Fruit fly (Drosophila melanogaster) whole organism, embryonic: ENCODE measurements around the gene Strip.

Source experiments
- Ada2b ChIP-seq: fragments of 200-800 bp; sonication (Bioruptor generic); IDR thresholded peaks from 2 replicates; pipeline ENCODE4 v1.3.6; 2022; ENCODE audit warnings: missing biosample characterization, missing genetic modification characterization
- Bdp1 ChIP-seq: fragments of 200-800 bp; sonication (Bioruptor generic); optimal IDR thresholded peaks from 3 replicates; lab custom pipeline; 2016; ENCODE audit warnings: missing biosample characterization, missing genetic modification characterization
- BtbVII ChIP-seq: fragments of 200-800 bp; sonication (Bioruptor generic); optimal IDR thresholded peaks from 3 replicates; lab custom pipeline; 2017; ENCODE audit warnings: missing biosample characterization, mild to moderate bottlenecking, missing genetic modification characterization
- CG10321 ChIP-seq: fragments of 200-800 bp; sonication (Bioruptor generic); IDR thresholded peaks from 2 replicates; pipeline ENCODE4 v1.3.6; 2022; ENCODE audit warnings: missing biosample characterization, missing genetic modification characterization
- CG10979 ChIP-seq: fragments of 200-800 bp; sonication (Bioruptor generic); optimal IDR thresholded peaks from 2 replicates; lab custom pipeline; 2018; ENCODE audit warnings: missing biosample characterization, mild to moderate bottlenecking, missing genetic modification characterization, moderate library complexity
- CG12769 ChIP-seq: fragments of 200-800 bp; sonication (Bioruptor generic); optimal IDR thresholded peaks from 2 replicates; lab custom pipeline; 2019; ENCODE audit warnings: missing biosample characterization, mild to moderate bottlenecking, missing genetic modification characterization, moderate library complexity
- CG14050 ChIP-seq: fragments of 200-800 bp; sonication (Bioruptor generic); IDR thresholded peaks from 3 replicates; pipeline ENCODE4 v1.3.6; 2022; ENCODE audit warnings: missing biosample characterization, missing genetic modification characterization
- CG14965 ChIP-seq: fragments of 200-800 bp; sonication (Bioruptor generic); optimal IDR thresholded peaks from 2 replicates; lab custom pipeline; 2016; ENCODE audit warnings: missing biosample characterization, missing genetic modification characterization, borderline replicate concordance
- CG16813 ChIP-seq: fragments of 200-800 bp; sonication (Bioruptor generic); IDR thresholded peaks from 3 replicates; pipeline ENCODE4 v1.3.6; 2022; ENCODE audit warnings: missing biosample characterization, missing genetic modification characterization; ENCODE audit not compliant: partially characterized antibody
- CG16863 ChIP-seq: fragments of 200-800 bp; sonication (Bioruptor generic); optimal IDR thresholded peaks from 3 replicates; lab custom pipeline; 2016; ENCODE audit warnings: missing biosample characterization, missing genetic modification characterization
- CG1832 ChIP-seq: fragments of 200-800 bp; sonication (Bioruptor generic); optimal IDR thresholded peaks from 2 replicates; lab custom pipeline; 2017; ENCODE audit warnings: missing biosample characterization, mild to moderate bottlenecking, missing genetic modification characterization, inconsistent platforms
- CG2202 ChIP-seq: fragments of 200-800 bp; sonication (Bioruptor generic); optimal IDR thresholded peaks from 2 replicates; lab custom pipeline; 2018; ENCODE audit warnings: missing biosample characterization, mild to moderate bottlenecking, missing genetic modification characterization
- CG31224 ChIP-seq: fragments of 200-800 bp; sonication (Bioruptor generic); IDR thresholded peaks from 2 replicates; pipeline ENCODE4 v1.3.6; 2022; ENCODE audit warnings: missing biosample characterization, missing genetic modification characterization
- CG3163 ChIP-seq: fragments of 200-800 bp; sonication (Bioruptor generic); optimal IDR thresholded peaks from 3 replicates; lab custom pipeline; 2016; ENCODE audit warnings: missing biosample characterization, missing genetic modification characterization
- CG3838 ChIP-seq: fragments of 200-800 bp; sonication (Bioruptor generic); optimal IDR thresholded peaks from 3 replicates; lab custom pipeline; 2016; ENCODE audit warnings: missing biosample characterization, missing genetic modification characterization
- CG8281 ChIP-seq: fragments of 200-800 bp; sonication (Bioruptor generic); optimal IDR thresholded peaks from 2 replicates; lab custom pipeline; 2018; ENCODE audit warnings: missing biosample characterization, mild to moderate bottlenecking, missing genetic modification characterization, moderate library complexity
- CG8359 ChIP-seq: fragments of 200-800 bp; sonication (Bioruptor generic); optimal IDR thresholded peaks from 2 replicates; lab custom pipeline; 2017; ENCODE audit warnings: missing biosample characterization, mild to moderate bottlenecking, missing genetic modification characterization, borderline replicate concordance
- CG8478 ChIP-seq: fragments of >200 bp; optimal IDR thresholded peaks from 2 replicates; lab custom pipeline; 2018
- CTCF ChIP-seq: fragments of 200-800 bp; sonication (Bioruptor generic); optimal IDR thresholded peaks from 2 replicates; lab custom pipeline; 2017; ENCODE audit warnings: missing biosample characterization, mild to moderate bottlenecking, missing genetic modification characterization, moderate library complexity
- D19B ChIP-seq: fragments of 200-800 bp; sonication (Bioruptor generic); optimal IDR thresholded peaks from 2 replicates; lab custom pipeline; 2017; ENCODE audit warnings: missing biosample characterization, mild to moderate bottlenecking, missing genetic modification characterization
- ERR ChIP-seq: fragments of 200-800 bp; sonication (Bioruptor generic); optimal IDR thresholded peaks from 2 replicates; lab custom pipeline; 2016; ENCODE audit warnings: missing biosample characterization, missing genetic modification characterization
- Eip74EF ChIP-seq, 2 experiments: fragments of 200-800 bp in 1 of 2; fragments of >200 bp in 1 of 2; sonication (Bioruptor generic) in 1 of 2; optimal IDR thresholded peaks; 2 replicates each; lab custom pipeline; 2017 to 2019; ENCODE audit warnings: missing biosample characterization in 2 of 2, missing genetic modification characterization in 2 of 2, mild to moderate bottlenecking in 1 of 2, moderate library complexity in 1 of 2
- HHEX ChIP-seq: fragments of 200-800 bp; sonication (Bioruptor generic); optimal IDR thresholded peaks from 3 replicates; lab custom pipeline; 2017; ENCODE audit warnings: missing biosample characterization, mild to moderate bottlenecking, missing genetic modification characterization, missing genetic modification reagents
- HLH4C ChIP-seq: fragments of 200-800 bp; sonication (Bioruptor generic); IDR thresholded peaks from 3 replicates; pipeline ENCODE4 v1.3.6; 2022; ENCODE audit warnings: missing biosample characterization, missing genetic modification characterization; ENCODE audit not compliant: partially characterized antibody
- HmgZ ChIP-seq: fragments of 200-800 bp; sonication (Bioruptor generic); optimal IDR thresholded peaks from 2 replicates; lab custom pipeline; 2018; ENCODE audit warnings: missing biosample characterization, mild to moderate bottlenecking, missing genetic modification characterization
- Hr3 ChIP-seq: fragments of 200-800 bp; sonication (Bioruptor generic); optimal IDR thresholded peaks from 3 replicates; lab custom pipeline; 2016; ENCODE audit warnings: missing biosample characterization, missing genetic modification characterization
- Hsf ChIP-seq: fragments of 200-800 bp; sonication (Bioruptor generic); optimal IDR thresholded peaks from 3 replicates; lab custom pipeline; 2016; ENCODE audit warnings: missing biosample characterization, missing genetic modification characterization
- Mad ChIP-seq: fragments of 200-800 bp; sonication (Bioruptor generic); optimal IDR thresholded peaks from 2 replicates; lab custom pipeline; 2016; ENCODE audit warnings: missing biosample characterization, missing genetic modification characterization
- Meics ChIP-seq: fragments of 200-800 bp; sonication (Bioruptor generic); optimal IDR thresholded peaks from 2 replicates; lab custom pipeline; 2017; ENCODE audit warnings: missing biosample characterization, mild to moderate bottlenecking, missing genetic modification characterization
- NfI ChIP-seq: fragments of 200-800 bp; sonication (Bioruptor generic); optimal IDR thresholded peaks from 3 replicates; lab custom pipeline; 2018; ENCODE audit warnings: missing biosample characterization, mild to moderate bottlenecking, missing genetic modification characterization, moderate library complexity
- Rfx ChIP-seq: fragments of 200-800 bp; sonication (Bioruptor generic); IDR thresholded peaks from 2 replicates; pipeline ENCODE4 v1.3.6; 2022; ENCODE audit warnings: missing biosample characterization, missing genetic modification characterization
- Ssrp ChIP-seq: fragments of 200-800 bp; sonication (Bioruptor generic); optimal IDR thresholded peaks from 2 replicates; lab custom pipeline; 2018; ENCODE audit warnings: missing biosample characterization, mild to moderate bottlenecking, missing genetic modification characterization, moderate library complexity
- Stat92E ChIP-seq, 3 experiments: fragments of >200 bp in 2 of 3; fragments of 200-800 bp in 1 of 3; sonication (Bioruptor generic) in 1 of 3; optimal IDR thresholded peaks; 2 replicates each; lab custom pipeline; 2017 to 2019; ENCODE audit warnings: missing biosample characterization in 3 of 3, missing genetic modification characterization in 3 of 3, mild to moderate bottlenecking in 1 of 3, moderate library complexity in 1 of 3
- Vsx1 ChIP-seq: fragments of 200-800 bp; sonication (Bioruptor generic); optimal IDR thresholded peaks from 2 replicates; lab custom pipeline; 2017; ENCODE audit warnings: missing biosample characterization, mild to moderate bottlenecking, missing genetic modification characterization, missing genetic modification reagents
- amos ChIP-seq: fragments of 200-800 bp; sonication (Bioruptor generic); IDR thresholded peaks from 2 replicates; pipeline ENCODE4 v1.3.6; 2022; ENCODE audit warnings: missing biosample characterization, missing genetic modification characterization; ENCODE audit not compliant: partially characterized antibody
- ap ChIP-seq: fragments of 200-800 bp; sonication (Bioruptor generic); IDR thresholded peaks from 2 replicates; pipeline ENCODE4 v1.3.6; 2022; ENCODE audit warnings: missing biosample characterization, missing genetic modification characterization
- danr ChIP-seq: fragments of 200-800 bp; sonication (Bioruptor generic); IDR thresholded peaks from 2 replicates; pipeline ENCODE4 v1.3.6; 2022; ENCODE audit warnings: missing biosample characterization, missing genetic modification characterization
- dmrt11E ChIP-seq: fragments of 200-800 bp; sonication (Bioruptor generic); optimal IDR thresholded peaks from 3 replicates; lab custom pipeline; 2018; ENCODE audit warnings: missing biosample characterization, mild to moderate bottlenecking, missing genetic modification characterization, moderate library complexity
- gem ChIP-seq: fragments of 200-800 bp; sonication (Bioruptor generic); optimal IDR thresholded peaks from 2 replicates; lab custom pipeline; 2019; ENCODE audit warnings: missing biosample characterization, mild to moderate bottlenecking, missing genetic modification characterization, moderate library complexity
- her ChIP-seq: fragments of 200-800 bp; sonication (Bioruptor generic); optimal IDR thresholded peaks from 2 replicates; lab custom pipeline; 2016; ENCODE audit warnings: missing biosample characterization, missing genetic modification characterization
- klu ChIP-seq: fragments of 200-800 bp; sonication (Bioruptor generic); IDR thresholded peaks from 2 replicates; pipeline ENCODE4 v1.3.6; 2022; ENCODE audit warnings: missing biosample characterization, missing genetic modification characterization
- maf-S ChIP-seq: fragments of 200-800 bp; sonication (Bioruptor generic); optimal IDR thresholded peaks from 2 replicates; lab custom pipeline; 2016; ENCODE audit warnings: missing biosample characterization, missing genetic modification characterization
- pho ChIP-seq: fragments of 200-800 bp; sonication (Bioruptor generic); optimal IDR thresholded peaks from 2 replicates; lab custom pipeline; 2016; ENCODE audit warnings: missing biosample characterization, missing genetic modification characterization
- sr ChIP-seq: fragments of 200-800 bp; sonication (Bioruptor generic); IDR thresholded peaks from 3 replicates; pipeline ENCODE4 v1.3.6; 2022; ENCODE audit warnings: missing biosample characterization, missing genetic modification characterization
- sug ChIP-seq: fragments of 200-800 bp; optimal IDR thresholded peaks from 2 replicates; lab custom pipeline; 2019; ENCODE audit warnings: missing biosample characterization, mild to moderate bottlenecking, missing genetic modification characterization, moderate library complexity
- vfl ChIP-seq: fragments of 200-800 bp; sonication (Bioruptor generic); optimal IDR thresholded peaks from 2 replicates; lab custom pipeline; 2016; ENCODE audit warnings: missing biosample characterization, missing genetic modification characterization
- zen2 ChIP-seq: fragments of 200-800 bp; sonication (Bioruptor generic); IDR thresholded peaks from 3 replicates; pipeline ENCODE4 v1.3.6; 2022; ENCODE audit warnings: missing biosample characterization, missing genetic modification characterization; ENCODE audit not compliant: partially characterized antibody
- zf30C ChIP-seq: fragments of 200-800 bp; sonication (Bioruptor generic); optimal IDR thresholded peaks from 3 replicates; lab custom pipeline; 2018; ENCODE audit warnings: missing biosample characterization, mild to moderate bottlenecking, missing genetic modification characterization
- zfh2 ChIP-seq: fragments of 200-800 bp; sonication (Bioruptor generic); optimal IDR thresholded peaks from 2 replicates; lab custom pipeline; 2016; ENCODE audit warnings: missing biosample characterization, missing genetic modification characterization

Gene Strip

DNA sequence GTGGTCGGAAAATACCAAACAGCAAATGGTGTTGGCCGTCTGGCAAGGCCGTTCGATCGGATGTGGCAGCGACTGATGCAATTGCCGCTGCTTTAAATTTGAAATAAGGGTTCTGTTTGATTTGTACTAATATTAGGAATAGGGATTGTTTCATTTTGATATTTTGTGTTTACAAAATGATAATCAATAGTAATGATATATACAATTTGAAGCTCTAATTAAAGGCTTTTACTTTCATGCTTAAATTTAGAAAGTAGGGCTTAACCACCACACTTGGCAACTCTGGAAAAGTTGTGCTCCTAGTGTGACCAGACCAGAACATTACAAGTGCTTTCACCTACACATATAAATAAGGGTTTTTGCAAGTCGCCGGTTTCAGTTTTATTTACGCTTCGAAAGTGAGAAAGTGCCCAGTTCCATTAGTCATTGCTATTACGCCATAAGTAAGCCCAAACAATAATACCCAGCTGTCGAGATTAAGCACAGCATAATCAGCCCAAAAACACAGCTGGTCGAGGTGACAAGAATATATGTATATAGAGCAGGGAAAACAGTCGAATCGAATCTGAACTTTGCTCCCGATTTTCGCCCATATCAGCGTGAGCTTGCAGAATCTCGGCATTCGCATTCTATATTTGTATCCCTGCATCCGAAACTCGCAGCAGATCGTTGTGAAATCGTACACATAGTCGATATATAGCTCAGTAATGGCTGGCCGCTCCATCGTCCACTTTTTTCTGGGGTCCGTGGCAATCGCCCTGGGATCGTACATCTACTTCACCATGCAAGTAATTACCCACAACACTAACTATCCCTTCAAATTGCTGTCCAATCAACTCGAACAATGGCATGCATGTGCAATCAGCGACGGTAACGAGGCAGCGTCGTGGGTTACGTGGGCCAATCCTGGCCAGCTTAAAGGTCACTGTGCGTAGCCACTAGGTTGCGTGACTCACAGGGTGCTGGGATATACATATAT lies 2.5 kb downstream of the Strip start, which contains the start of gene Gtpx (continued):
- TF ChIP-seq Hsf (GFP tag; lab: Kevin White, UChicago) (peak; percentile 53), Mad (GFP tag; lab: Kevin White, UChicago) (peak; percentile 9), CG14965 (GFP tag; lab: Kevin White, UChicago) (no peak), dmrt11E (tag; lab: Kevin White, UChicago) (peak; percentile 8), CG31224 (no peak), Ssrp (tag; lab: Kevin White, UChicago) (peak; percentile 14), CG16813 (GFP tag; lab: Robert Waterston, UW) (no peak), ap (GFP tag; lab: Robert Waterston, UW) (no peak), sug (tag; lab: Kevin White, UChicago) (peak; percentile 70), HLH4C (GFP tag; lab: Robert Waterston, UW) (no peak), CG8478 (peak; percentile 30), CG8281 (tag; lab: Kevin White, UChicago) (no peak), HmgZ (tag; lab: Kevin White, UChicago) (peak; percentile 58), CTCF (GFP tag; lab: Kevin White, UChicago) (no peak), CG2202 (tag; lab: Kevin White, UChicago) (no peak), klu (no peak), CG12769 (tag; lab: Kevin White, UChicago) (no peak), CG16863 (GFP tag; lab: Kevin White, UChicago) (no peak), Rfx (peak; percentile 37; the same call in 1 of the 2 replicates), ERR (GFP tag; lab: Kevin White, UChicago) (no peak), danr (GFP tag; lab: Robert Waterston, UW) (no peak), NfI (GFP tag; lab: Kevin White, UChicago) (peak; percentile 39), Stat92E (GFP tag; optimal IDR thresholded peaks at IDR 0.05; lab: Kevin White, UChicago) (no peak), vfl (GFP tag; lab: Kevin White, UChicago) (peak; percentile 9), D19B (GFP tag; lab: Kevin White, UChicago) (no peak), CG3838 (GFP tag; lab: Kevin White, UChicago) (no peak), pho (GFP tag; lab: Kevin White, UChicago) (peak; percentile 54), CG1832 (GFP tag; lab: Kevin White, UChicago) (no peak), CG14050 (GFP tag; lab: Robert Waterston, UW) (no peak), zf30C (GFP tag; lab: Kevin White, UChicago) (no peak), CG8359 (no peak), CG10321 (GFP tag; lab: Robert Waterston, UW) (no peak), Vsx1 (GFP tag; lab: Kevin White, UChicago) (no peak), CG10979 (no peak), Bdp1 (GFP tag; lab: Kevin White, UChicago) (no peak), Meics (no peak), Eip74EF (GFP tag; optimal IDR thresholded peaks at IDR 0.05; lab: Kevin White, UChicago) (no peak), Ada2b (GFP tag; lab: Robert Waterston, UW) (no peak), BtbVII (GFP tag; lab: Kevin White, UChicago) (no peak), zfh2 (GFP tag; lab: Kevin White, UChicago) (peak; percentile 60), zen2 (GFP tag; lab: Robert Waterston, UW) (no peak), Hr3 (peak; percentile 41), her (GFP tag; lab: Kevin White, UChicago) (no peak), maf-S (GFP tag; lab: Kevin White, UChicago) (peak; percentile 44), CG3163 (GFP tag; lab: Kevin White, UChicago) (peak; percentile 21), amos (GFP tag; lab: Robert Waterston, UW) (peak; percentile 46), gem (no peak), HHEX (GFP tag; lab: Kevin White, UChicago) (no peak), sr (no peak)
